Fruit fly (Drosophila melanogaster) whole organism, embryonic: ENCODE measurements around the gene CG13077.

Source experiments
- ATbp ChIP-seq: fragments of 200-800 bp; sonication (Bioruptor generic); optimal IDR thresholded peaks from 2 replicates; lab custom pipeline; 2017; ENCODE audit warnings: missing biosample characterization, mild to moderate bottlenecking, missing genetic modification characterization, missing genetic modification reagents
- Bgb ChIP-seq: fragments of 200-800 bp; sonication (Bioruptor generic); IDR thresholded peaks from 2 replicates; pipeline ENCODE4 v1.3.6; 2022; ENCODE audit warnings: missing biosample characterization, missing genetic modification characterization; ENCODE audit not compliant: partially characterized antibody
- Bteb2 ChIP-seq: fragments of 200-800 bp; sonication (Bioruptor generic); optimal IDR thresholded peaks from 2 replicates; lab custom pipeline; 2016; ENCODE audit warnings: missing biosample characterization, missing genetic modification characterization
- CG10543 ChIP-seq: fragments of 200-800 bp; sonication (Bioruptor generic); optimal IDR thresholded peaks from 3 replicates; lab custom pipeline; 2017; ENCODE audit warnings: missing biosample characterization, mild to moderate bottlenecking, missing genetic modification characterization, moderate library complexity
- CG10959 ChIP-seq: fragments of 200-800 bp; sonication (Bioruptor generic); IDR thresholded peaks from 2 replicates; pipeline ENCODE4 v1.3.6; 2022; ENCODE audit warnings: missing biosample characterization, missing genetic modification characterization
- CG11093 ChIP-seq: fragments of 200-800 bp; sonication (Bioruptor generic); IDR thresholded peaks from 3 replicates; pipeline ENCODE4 v1.3.6; 2022; ENCODE audit warnings: missing biosample characterization, missing genetic modification characterization
- CG12769 ChIP-seq: fragments of 200-800 bp; sonication (Bioruptor generic); optimal IDR thresholded peaks from 2 replicates; lab custom pipeline; 2019; ENCODE audit warnings: missing biosample characterization, mild to moderate bottlenecking, missing genetic modification characterization, moderate library complexity
- CG15514 ChIP-seq: fragments of 200-800 bp; sonication (Bioruptor generic); optimal IDR thresholded peaks from 3 replicates; lab custom pipeline; 2017; ENCODE audit warnings: missing biosample characterization, missing genetic modification characterization, mild to moderate bottlenecking, moderate library complexity, missing genetic modification reagents
- CG15696 ChIP-seq: fragments of 200-800 bp; sonication (Bioruptor generic); optimal IDR thresholded peaks from 2 replicates; lab custom pipeline; 2019; ENCODE audit warnings: missing biosample characterization, mild to moderate bottlenecking, missing genetic modification characterization, moderate library complexity
- CG1647 ChIP-seq: fragments of 200-800 bp; sonication (Bioruptor generic); optimal IDR thresholded peaks from 3 replicates; lab custom pipeline; 2016; ENCODE audit warnings: missing biosample characterization, missing genetic modification characterization
- CG16813 ChIP-seq: fragments of 200-800 bp; sonication (Bioruptor generic); IDR thresholded peaks from 3 replicates; pipeline ENCODE4 v1.3.6; 2022; ENCODE audit warnings: missing biosample characterization, missing genetic modification characterization; ENCODE audit not compliant: partially characterized antibody
- CG17328 ChIP-seq: fragments of 200-800 bp; sonication (Bioruptor generic); IDR thresholded peaks from 2 replicates; pipeline ENCODE4 v1.3.6; 2022; ENCODE audit warnings: missing biosample characterization, missing genetic modification characterization
- CG17385 ChIP-seq: fragments of 200-800 bp; sonication (Bioruptor generic); optimal IDR thresholded peaks from 3 replicates; lab custom pipeline; 2018; ENCODE audit warnings: missing biosample characterization, mild to moderate bottlenecking, missing genetic modification characterization
- CG31224 ChIP-seq: fragments of 200-800 bp; sonication (Bioruptor generic); IDR thresholded peaks from 2 replicates; pipeline ENCODE4 v1.3.6; 2022; ENCODE audit warnings: missing biosample characterization, missing genetic modification characterization
- CG32532 ChIP-seq: fragments of 200-800 bp; sonication (Bioruptor generic); IDR thresholded peaks from 2 replicates; pipeline ENCODE4 v1.3.6; 2022; ENCODE audit warnings: missing biosample characterization, missing genetic modification characterization
- CG32772 ChIP-seq: fragments of 200-800 bp; sonication (Bioruptor generic); IDR thresholded peaks from 2 replicates; pipeline ENCODE4 v1.3.6; 2022; ENCODE audit warnings: missing biosample characterization, missing genetic modification characterization
- CG34224 ChIP-seq: fragments of 200-800 bp; sonication (Bioruptor generic); IDR thresholded peaks from 3 replicates; pipeline ENCODE4 v1.3.6; 2022; ENCODE audit warnings: missing biosample characterization, missing genetic modification characterization; ENCODE audit not compliant: partially characterized antibody
- CG4360 ChIP-seq: fragments of 200-800 bp; sonication (Bioruptor generic); IDR thresholded peaks from 2 replicates; pipeline ENCODE4 v1.3.6; 2022; ENCODE audit warnings: missing biosample characterization, missing genetic modification characterization
- CG7357 ChIP-seq: fragments of 200-800 bp; sonication (Bioruptor generic); IDR thresholded peaks from 3 replicates; pipeline ENCODE4 v1.3.6; 2022; ENCODE audit warnings: missing biosample characterization, missing genetic modification characterization
- CG7928 ChIP-seq: fragments of 200-800 bp; sonication (Bioruptor generic); optimal IDR thresholded peaks from 2 replicates; lab custom pipeline; 2017; ENCODE audit warnings: missing biosample characterization, mild to moderate bottlenecking, missing genetic modification characterization
- CG7987 ChIP-seq: fragments of 200-800 bp; sonication (Bioruptor generic); optimal IDR thresholded peaks from 2 replicates; lab custom pipeline; 2018; ENCODE audit warnings: missing biosample characterization, mild to moderate bottlenecking, missing genetic modification characterization, moderate library complexity
- CG8089 ChIP-seq: fragments of 200-800 bp; sonication (Bioruptor generic); optimal IDR thresholded peaks from 3 replicates; lab custom pipeline; 2016; ENCODE audit warnings: missing biosample characterization, missing genetic modification characterization
- CkIIα-i1 ChIP-seq: fragments of 200-800 bp; sonication (Bioruptor generic); IDR thresholded peaks from 2 replicates; pipeline ENCODE4 v1.3.6; 2022; ENCODE audit warnings: missing biosample characterization, missing genetic modification characterization
- Deaf1 ChIP-seq: fragments of 200-800 bp; optimal IDR thresholded peaks from 3 replicates; lab custom pipeline; 2019; ENCODE audit warnings: missing biosample characterization, mild to moderate bottlenecking, missing genetic modification characterization, moderate library complexity
- Dek ChIP-seq: fragments of 200-800 bp; sonication (Bioruptor generic); optimal IDR thresholded peaks from 3 replicates; lab custom pipeline; 2019; ENCODE audit warnings: missing biosample characterization, mild to moderate bottlenecking, missing genetic modification characterization, moderate library complexity
- NC2α ChIP-seq: fragments of 200-800 bp; sonication (Bioruptor generic); optimal IDR thresholded peaks from 2 replicates; lab custom pipeline; 2016; ENCODE audit warnings: missing biosample characterization, missing genetic modification characterization
- Nf-YA ChIP-seq: fragments of 200-800 bp; sonication (Bioruptor generic); IDR thresholded peaks from 2 replicates; pipeline ENCODE4 v1.3.6; 2022; ENCODE audit warnings: missing biosample characterization, missing genetic modification characterization
- Ptx1 ChIP-seq: fragments of 200-800 bp; sonication (Bioruptor generic); IDR thresholded peaks from 2 replicates; pipeline ENCODE4 v1.3.6; 2022; ENCODE audit warnings: missing biosample characterization, missing genetic modification characterization
- Stat92E ChIP-seq, 3 experiments: fragments of >200 bp in 2 of 3; fragments of 200-800 bp in 1 of 3; sonication (Bioruptor generic) in 1 of 3; optimal IDR thresholded peaks; 2 replicates each; lab custom pipeline; 2017 to 2019; ENCODE audit warnings: missing biosample characterization in 3 of 3, missing genetic modification characterization in 3 of 3, mild to moderate bottlenecking in 1 of 3, moderate library complexity in 1 of 3
- TFAM ChIP-seq: fragments of 200-800 bp; sonication (Bioruptor generic); optimal IDR thresholded peaks from 2 replicates; lab custom pipeline; 2017; ENCODE audit warnings: missing biosample characterization, missing genetic modification characterization, inconsistent platforms
- Tbp ChIP-seq: fragments of >200 bp; optimal IDR thresholded peaks from 2 replicates; lab custom pipeline; 2018; ENCODE audit warnings: missing biosample characterization, missing genetic modification characterization
- amos ChIP-seq: fragments of 200-800 bp; sonication (Bioruptor generic); IDR thresholded peaks from 2 replicates; pipeline ENCODE4 v1.3.6; 2022; ENCODE audit warnings: missing biosample characterization, missing genetic modification characterization; ENCODE audit not compliant: partially characterized antibody
- ap ChIP-seq: fragments of 200-800 bp; sonication (Bioruptor generic); IDR thresholded peaks from 2 replicates; pipeline ENCODE4 v1.3.6; 2022; ENCODE audit warnings: missing biosample characterization, missing genetic modification characterization
- bab2 ChIP-seq: fragments of 200-800 bp; sonication (Bioruptor generic); optimal IDR thresholded peaks from 2 replicates; lab custom pipeline; 2016; ENCODE audit warnings: missing biosample characterization, missing genetic modification characterization
- bigmax ChIP-seq: fragments of 200-800 bp; sonication (Bioruptor generic); optimal IDR thresholded peaks from 2 replicates; lab custom pipeline; 2018; ENCODE audit warnings: missing biosample characterization, mild to moderate bottlenecking, missing genetic modification characterization
- chm ChIP-seq: fragments of 200-800 bp; sonication (Bioruptor generic); IDR thresholded peaks from 2 replicates; pipeline ENCODE4 v1.3.6; 2022; ENCODE audit warnings: missing biosample characterization, missing genetic modification characterization
- chn ChIP-seq: fragments of 200-800 bp; sonication (Bioruptor generic); optimal IDR thresholded peaks from 2 replicates; lab custom pipeline; 2016; ENCODE audit warnings: missing biosample characterization, missing genetic modification characterization
- dmrt11E ChIP-seq: fragments of 200-800 bp; sonication (Bioruptor generic); optimal IDR thresholded peaks from 3 replicates; lab custom pipeline; 2018; ENCODE audit warnings: missing biosample characterization, mild to moderate bottlenecking, missing genetic modification characterization, moderate library complexity
- dysf ChIP-seq: fragments of 200-800 bp; sonication (Bioruptor generic); IDR thresholded peaks from 3 replicates; pipeline ENCODE4 v1.3.6; 2022; ENCODE audit warnings: missing biosample characterization, missing genetic modification characterization
- klu ChIP-seq: fragments of 200-800 bp; sonication (Bioruptor generic); IDR thresholded peaks from 2 replicates; pipeline ENCODE4 v1.3.6; 2022; ENCODE audit warnings: missing biosample characterization, missing genetic modification characterization
- phol ChIP-seq: fragments of 200-800 bp; sonication (Bioruptor generic); optimal IDR thresholded peaks from 3 replicates; lab custom pipeline; 2018; ENCODE audit warnings: missing biosample characterization, mild to moderate bottlenecking, missing genetic modification characterization, moderate library complexity
- row ChIP-seq: fragments of 200-800 bp; sonication (Bioruptor generic); IDR thresholded peaks from 3 replicates; pipeline ENCODE4 v1.3.6; 2022; ENCODE audit warnings: missing biosample characterization, missing genetic modification characterization
- sisA ChIP-seq: fragments of 200-800 bp; sonication (Bioruptor generic); IDR thresholded peaks from 2 replicates; pipeline ENCODE4 v1.3.6; 2022; ENCODE audit warnings: missing biosample characterization, missing genetic modification characterization
- slp2 ChIP-seq: fragments of 200-800 bp; sonication (Bioruptor generic); optimal IDR thresholded peaks from 2 replicates; lab custom pipeline; 2016; ENCODE audit warnings: missing biosample characterization, missing genetic modification characterization
- sna ChIP-seq: fragments of 200-800 bp; sonication (Bioruptor generic); IDR thresholded peaks from 2 replicates; pipeline ENCODE4 v1.3.6; 2022; ENCODE audit warnings: missing biosample characterization, missing genetic modification characterization; ENCODE audit not compliant: partially characterized antibody
- tup ChIP-seq: fragments of 200-800 bp; sonication (Bioruptor generic); optimal IDR thresholded peaks from 2 replicates; lab custom pipeline; 2016; ENCODE audit warnings: missing biosample characterization, mild to moderate bottlenecking, missing genetic modification characterization, moderate library complexity
- vvl ChIP-seq: fragments of 200-800 bp; sonication (Bioruptor generic); IDR thresholded peaks from 2 replicates; pipeline ENCODE4 v1.3.6; 2022; ENCODE audit warnings: missing biosample characterization, missing genetic modification characterization
- zen ChIP-seq: fragments of 200-800 bp; sonication (Bioruptor generic); optimal IDR thresholded peaks from 3 replicates; lab custom pipeline; 2018; ENCODE audit warnings: missing biosample characterization, mild to moderate bottlenecking, missing genetic modification characterization, moderate library complexity
- zfh2 ChIP-seq: fragments of 200-800 bp; sonication (Bioruptor generic); optimal IDR thresholded peaks from 2 replicates; lab custom pipeline; 2016; ENCODE audit warnings: missing biosample characterization, missing genetic modification characterization

Gene CG13077

dm6 chr2L:19575626-19576298 is 10.1 kb downstream of the CG13077 start (continued):
- TF ChIP-seq CG34224 (GFP tag; lab: Robert Waterston, UW) (no peak; the same call in 1 of the 3 replicates), zen (tag; lab: Kevin White, UChicago) (peak; percentile 82), Stat92E (GFP tag; optimal IDR thresholded peaks at IDR 0.05; lab: Kevin White, UChicago) (no peak), CG15514 (GFP tag; lab: Kevin White, UChicago) (peak; percentile 90), CG8089 (GFP tag; lab: Kevin White, UChicago) (peak; percentile 93), zfh2 (GFP tag; lab: Kevin White, UChicago) (peak; percentile 97), amos (GFP tag; lab: Robert Waterston, UW) (peak; percentile 27; the same call in 1 of the 2 replicates), Dek (tag; lab: Kevin White, UChicago) (peak; percentile 95), CG7928 (peak; percentile 74), NC2α (peak; percentile 94), slp2 (GFP tag; lab: Kevin White, UChicago) (peak; percentile 97), bab2 (GFP tag; lab: Kevin White, UChicago) (peak; percentile 96), chm (GFP tag; lab: Robert Waterston, UW) (peak; percentile 75), CG10959 (peak; percentile 84), Bgb (GFP tag; lab: Robert Waterston, UW) (no peak; the same call in 1 of the 2 replicates), dmrt11E (tag; lab: Kevin White, UChicago) (peak; percentile 95), CG10543 (GFP tag; lab: Kevin White, UChicago) (peak; percentile 93), CG31224 (GFP tag; lab: Robert Waterston, UW) (peak; percentile 94), CG7357 (GFP tag; lab: Robert Waterston, UW) (peak; percentile 93), bigmax (GFP tag; lab: Kevin White, UChicago) (peak; percentile 26), row (GFP tag; lab: Robert Waterston, UW) (peak; percentile 95), CG32532 (GFP tag; lab: Robert Waterston, UW) (peak; percentile 94), CG17385 (GFP tag; lab: Kevin White, UChicago) (peak; percentile 86), Tbp (peak; percentile 50), CkIIα-i1 (GFP tag; lab: Robert Waterston, UW) (peak; percentile 80; the same call in 1 of the 2 replicates), sna (GFP tag; lab: Robert Waterston, UW) (no peak), CG15696 (tag; lab: Kevin White, UChicago) (peak; percentile 87), Bteb2 (peak; percentile 97), CG7987 (peak; percentile 74), chn (peak; percentile 98), phol (tag; lab: Kevin White, UChicago) (peak; percentile 97), sisA (GFP tag; lab: Robert Waterston, UW) (peak; percentile 94), dysf (GFP tag; lab: Robert Waterston, UW) (peak; percentile 98), CG32772 (GFP tag; lab: Robert Waterston, UW) (peak; percentile 92), CG12769 (tag; lab: Kevin White, UChicago) (peak; percentile 97), Deaf1 (tag; lab: Kevin White, UChicago) (peak; percentile 80), TFAM (GFP tag; lab: Kevin White, UChicago) (peak; percentile 76), CG11093 (GFP tag; lab: Robert Waterston, UW) (peak; percentile 94), CG16813 (GFP tag; lab: Robert Waterston, UW) (no peak), tup (GFP tag; lab: Kevin White, UChicago) (peak; percentile 85), klu (GFP tag; lab: Robert Waterston, UW) (peak; percentile 92), ap (peak; percentile 85), CG4360 (GFP tag; lab: Robert Waterston, UW) (no peak; the same call in 1 of the 2 replicates), ATbp (GFP tag; lab: Kevin White, UChicago) (peak; percentile 88), Ptx1 (GFP tag; lab: Robert Waterston, UW) (peak; percentile 96), CG1647 (GFP tag; lab: Kevin White, UChicago) (peak; percentile 95), CG17328 (peak; percentile 85), Nf-YA (GFP tag; lab: Robert Waterston, UW) (peak; percentile 80), vvl (peak; percentile 92)
